Fruit fly (Drosophila melanogaster) whole organism, embryonic: ENCODE measurements around the gene Dpm3.

Experiments used
- Aef1 ChIP-seq: fragments of 200-800 bp; sonication (Bioruptor generic); IDR thresholded peaks from 3 replicates; pipeline ENCODE4 v1.3.6; 2022; ENCODE audit warnings: missing biosample characterization, missing genetic modification characterization
- Awh ChIP-seq: fragments of 200-800 bp; sonication (Bioruptor generic); IDR thresholded peaks from 2 replicates; pipeline ENCODE4, ENCODE4 v1.3.6; 2022; ENCODE audit warnings: missing biosample characterization, missing genetic modification characterization
- CG11093 ChIP-seq: fragments of 200-800 bp; sonication (Bioruptor generic); IDR thresholded peaks from 3 replicates; pipeline ENCODE4 v1.3.6; 2022; ENCODE audit warnings: missing biosample characterization, missing genetic modification characterization
- CG11560 ChIP-seq: fragments of 200-800 bp; sonication (Bioruptor generic); IDR thresholded peaks from 3 replicates; pipeline ENCODE4 v1.3.6; 2022; ENCODE audit warnings: missing biosample characterization, missing genetic modification characterization
- CG11696 ChIP-seq: fragments of 200-800 bp; sonication (Bioruptor generic); IDR thresholded peaks from 2 replicates; pipeline ENCODE4 v1.3.6; 2022; ENCODE audit warnings: missing biosample characterization, missing genetic modification characterization
- CG12155 ChIP-seq: fragments of 200-800 bp; sonication (Bioruptor generic); optimal IDR thresholded peaks from 3 replicates; lab custom pipeline; 2016; ENCODE audit warnings: missing biosample characterization, missing genetic modification characterization
- CG1233 ChIP-seq: fragments of 200-800 bp; sonication (Bioruptor generic); optimal IDR thresholded peaks from 4 replicates; lab custom pipeline; 2018; ENCODE audit warnings: missing biosample characterization, mild to moderate bottlenecking, missing genetic modification characterization
- CG15514 ChIP-seq: fragments of 200-800 bp; sonication (Bioruptor generic); optimal IDR thresholded peaks from 3 replicates; lab custom pipeline; 2017; ENCODE audit warnings: missing biosample characterization, missing genetic modification characterization, mild to moderate bottlenecking, moderate library complexity, missing genetic modification reagents
- CG17612 ChIP-seq: fragments of 200-800 bp; sonication (Bioruptor generic); IDR thresholded peaks from 2 replicates; pipeline ENCODE4 v1.3.6; 2022; ENCODE audit warnings: missing biosample characterization, missing genetic modification characterization
- CG1792 ChIP-seq: fragments of 200-800 bp; sonication (Bioruptor generic); optimal IDR thresholded peaks from 2 replicates; lab custom pipeline; 2016; ENCODE audit warnings: missing biosample characterization, missing genetic modification characterization
- CG18011 ChIP-seq: fragments of 200-800 bp; sonication (Bioruptor generic); optimal IDR thresholded peaks from 2 replicates; lab custom pipeline; 2017; ENCODE audit warnings: missing biosample characterization, missing genetic modification characterization, mild to moderate bottlenecking, moderate library complexity, missing genotype
- CG18619 ChIP-seq: fragments of 200-800 bp; sonication (Bioruptor generic); optimal IDR thresholded peaks from 3 replicates; lab custom pipeline; 2017; ENCODE audit warnings: missing biosample characterization, mild to moderate bottlenecking, missing genetic modification characterization
- CG2199 ChIP-seq: fragments of 200-800 bp; sonication (Bioruptor generic); IDR thresholded peaks from 3 replicates; pipeline ENCODE4 v1.3.6; 2022; ENCODE audit warnings: missing biosample characterization, missing genetic modification characterization
- CG2712 ChIP-seq: fragments of 200-800 bp; optimal IDR thresholded peaks from 3 replicates; lab custom pipeline; 2019; ENCODE audit warnings: missing biosample characterization, mild to moderate bottlenecking, missing genetic modification characterization, moderate library complexity
- CG3407 ChIP-seq: fragments of 200-800 bp; sonication (Bioruptor generic); optimal IDR thresholded peaks from 2 replicates; lab custom pipeline; 2018; ENCODE audit warnings: missing biosample characterization, mild to moderate bottlenecking, missing genetic modification characterization
- CG3995 ChIP-seq: fragments of 200-800 bp; sonication (Bioruptor generic); optimal IDR thresholded peaks from 3 replicates; lab custom pipeline; 2016; ENCODE audit warnings: missing biosample characterization, missing genetic modification characterization
- CG4617 ChIP-seq: fragments of 200-800 bp; sonication (Bioruptor generic); optimal IDR thresholded peaks from 3 replicates; lab custom pipeline; 2016; ENCODE audit warnings: missing biosample characterization, missing genetic modification characterization, borderline replicate concordance
- CG4707 ChIP-seq: fragments of 200-800 bp; sonication (Bioruptor generic); optimal IDR thresholded peaks from 2 replicates; lab custom pipeline; 2018; ENCODE audit warnings: missing biosample characterization, mild to moderate bottlenecking, missing genetic modification characterization, moderate library complexity
- CG6175 ChIP-seq: fragments of 200-800 bp; sonication (Bioruptor generic); IDR thresholded peaks from 3 replicates; pipeline ENCODE4 v1.3.6; 2022; ENCODE audit warnings: missing biosample characterization, missing genetic modification characterization
- CG8944 ChIP-seq: fragments of 200-800 bp; sonication (Bioruptor generic); optimal IDR thresholded peaks from 3 replicates; lab custom pipeline; 2016; ENCODE audit warnings: missing biosample characterization, missing genetic modification characterization
- CG9609 ChIP-seq: fragments of 200-800 bp; sonication (Bioruptor generic); optimal IDR thresholded peaks from 3 replicates; lab custom pipeline; 2016; ENCODE audit warnings: missing biosample characterization, missing genetic modification characterization
- CoRest ChIP-seq: fragments of 200-800 bp; sonication (Bioruptor generic); optimal IDR thresholded peaks from 3 replicates; lab custom pipeline; 2018; ENCODE audit warnings: missing biosample characterization, mild to moderate bottlenecking, missing genetic modification characterization, moderate library complexity
- D19B ChIP-seq: fragments of 200-800 bp; sonication (Bioruptor generic); optimal IDR thresholded peaks from 2 replicates; lab custom pipeline; 2017; ENCODE audit warnings: missing biosample characterization, mild to moderate bottlenecking, missing genetic modification characterization
- Dll ChIP-seq: fragments of 200-800 bp; sonication (Bioruptor generic); IDR thresholded peaks from 4 replicates; pipeline ENCODE4 v1.3.6; 2022; ENCODE audit warnings: missing biosample characterization, missing genetic modification characterization; ENCODE audit not compliant: partially characterized antibody
- E2f2 ChIP-seq: fragments of 200-800 bp; sonication (Bioruptor generic); IDR thresholded peaks from 2 replicates; pipeline ENCODE4 v1.3.6; 2022; ENCODE audit warnings: missing biosample characterization, missing genetic modification characterization
- Gug ChIP-seq: fragments of 200-800 bp; sonication (Bioruptor generic); IDR thresholded peaks from 4 replicates; pipeline ENCODE4 v1.3.6; 2022; ENCODE audit warnings: missing biosample characterization, missing genetic modification characterization
- HLHmδ ChIP-seq: fragments of 200-800 bp; sonication (Bioruptor generic); optimal IDR thresholded peaks from 2 replicates; lab custom pipeline; 2018; ENCODE audit warnings: missing biosample characterization, mild to moderate bottlenecking, missing genetic modification characterization, moderate library complexity
- MTF-1 ChIP-seq: fragments of 200-800 bp; sonication (Bioruptor generic); optimal IDR thresholded peaks from 2 replicates; lab custom pipeline; 2018; ENCODE audit warnings: missing biosample characterization, mild to moderate bottlenecking, missing genetic modification characterization, borderline replicate concordance
- Max ChIP-seq: fragments of 200-800 bp; sonication (Bioruptor generic); optimal IDR thresholded peaks from 2 replicates; lab custom pipeline; 2016; ENCODE audit warnings: missing biosample characterization, mild to moderate bottlenecking, missing genetic modification characterization
- Sin3A ChIP-seq: fragments of >200 bp; optimal IDR thresholded peaks from 2 replicates; lab custom pipeline; 2018
- Sox102F ChIP-seq: fragments of 200-800 bp; sonication (Bioruptor generic); optimal IDR thresholded peaks from 2 replicates; lab custom pipeline; 2018; ENCODE audit warnings: missing biosample characterization, mild to moderate bottlenecking, missing genetic modification characterization, moderate library complexity
- Xbp1 ChIP-seq: fragments of 200-800 bp; sonication (Bioruptor generic); optimal IDR thresholded peaks from 3 replicates; lab custom pipeline; 2016; ENCODE audit warnings: missing biosample characterization, mild to moderate bottlenecking, missing genetic modification characterization
- az2 ChIP-seq: fragments of 200-800 bp; sonication (Bioruptor generic); optimal IDR thresholded peaks from 3 replicates; lab custom pipeline; 2016; ENCODE audit warnings: missing biosample characterization, missing genetic modification characterization
- danr ChIP-seq: fragments of 200-800 bp; sonication (Bioruptor generic); IDR thresholded peaks from 2 replicates; pipeline ENCODE4 v1.3.6; 2022; ENCODE audit warnings: missing biosample characterization, missing genetic modification characterization
- dati ChIP-seq: fragments of 200-800 bp; sonication (Bioruptor generic); IDR thresholded peaks from 2 replicates; pipeline ENCODE4 v1.3.6; 2022; ENCODE audit warnings: missing biosample characterization, missing genetic modification characterization
- ems ChIP-seq: fragments of 200-800 bp; sonication (Bioruptor generic); optimal IDR thresholded peaks from 3 replicates; lab custom pipeline; 2016; ENCODE audit warnings: missing biosample characterization, missing genetic modification characterization
- exex ChIP-seq: fragments of 200-800 bp; sonication (Bioruptor generic); optimal IDR thresholded peaks from 4 replicates; lab custom pipeline; 2018; ENCODE audit warnings: missing biosample characterization, mild to moderate bottlenecking, missing genetic modification characterization, moderate library complexity
- fd64A ChIP-seq: fragments of 200-800 bp; sonication (Bioruptor generic); optimal IDR thresholded peaks from 3 replicates; lab custom pipeline; 2018; ENCODE audit warnings: missing biosample characterization, mild to moderate bottlenecking, missing genetic modification characterization
- ftz-f1 ChIP-seq: fragments of 200-800 bp; sonication (Bioruptor generic); optimal IDR thresholded peaks from 2 replicates; lab custom pipeline; 2016; ENCODE audit warnings: missing biosample characterization, missing genetic modification characterization
- hkb ChIP-seq, 2 experiments: fragments of 200-800 bp in 1 of 2; fragments of >200 bp in 1 of 2; sonication (Bioruptor generic) in 1 of 2; IDR thresholded peaks in 1 of 2; optimal IDR thresholded peaks in 1 of 2; 2 replicates each; pipeline versions ENCODE4 v1.3.6 to Lab custom; 2017 to 2022; ENCODE audit warnings: missing biosample characterization in 1 of 2, missing genetic modification characterization in 1 of 2
- inv ChIP-seq: fragments of 200-800 bp; sonication (Bioruptor generic); IDR thresholded peaks from 2 replicates; pipeline ENCODE4 v1.3.6; 2022; ENCODE audit warnings: missing biosample characterization, missing genetic modification characterization; ENCODE audit not compliant: partially characterized antibody
- lbe ChIP-seq: fragments of 200-800 bp; sonication (Bioruptor generic); optimal IDR thresholded peaks from 2 replicates; lab custom pipeline; 2016; ENCODE audit warnings: missing biosample characterization, mild to moderate bottlenecking, missing genetic modification characterization
- mld ChIP-seq: fragments of 200-800 bp; sonication (Bioruptor generic); IDR thresholded peaks from 3 replicates; pipeline ENCODE4 v1.3.6; 2022; ENCODE audit warnings: missing biosample characterization, missing genetic modification characterization; ENCODE audit not compliant: partially characterized antibody
- odd ChIP-seq: fragments of 200-800 bp; sonication (Bioruptor generic); optimal IDR thresholded peaks from 2 replicates; lab custom pipeline; 2017; ENCODE audit warnings: missing biosample characterization, mild to moderate bottlenecking, missing genetic modification characterization
- phol ChIP-seq: fragments of 200-800 bp; sonication (Bioruptor generic); optimal IDR thresholded peaks from 3 replicates; lab custom pipeline; 2018; ENCODE audit warnings: missing biosample characterization, mild to moderate bottlenecking, missing genetic modification characterization, moderate library complexity
- slou ChIP-seq: fragments of 200-800 bp; sonication (Bioruptor generic); optimal IDR thresholded peaks from 3 replicates; lab custom pipeline; 2016; ENCODE audit warnings: missing biosample characterization, missing genetic modification characterization
- trem ChIP-seq: fragments of 200-800 bp; optimal IDR thresholded peaks from 3 replicates; lab custom pipeline; 2019; ENCODE audit warnings: missing biosample characterization, mild to moderate bottlenecking, missing genetic modification characterization, moderate library complexity
- unc-4 ChIP-seq: fragments of 200-800 bp; sonication (Bioruptor generic); IDR thresholded peaks from 2 replicates; pipeline ENCODE4 v1.3.6; 2022; ENCODE audit warnings: missing biosample characterization, missing genetic modification characterization; ENCODE audit not compliant: partially characterized antibody
- wor ChIP-seq: fragments of 200-800 bp; sonication (Bioruptor generic); IDR thresholded peaks from 2 replicates; pipeline ENCODE4 v1.3.6; 2022; ENCODE audit warnings: missing biosample characterization, missing genetic modification characterization
- zfh1 ChIP-seq: fragments of 200-800 bp; sonication (Bioruptor generic); IDR thresholded peaks from 3 replicates; pipeline ENCODE4 v1.3.6; 2022; ENCODE audit warnings: missing biosample characterization, missing genetic modification characterization
- zfh2 ChIP-seq: fragments of 200-800 bp; sonication (Bioruptor generic); optimal IDR thresholded peaks from 2 replicates; lab custom pipeline; 2016; ENCODE audit warnings: missing biosample characterization, missing genetic modification characterization

Gene Dpm3

dm6 chr3R:13403032-13403459 lies at the start of gene Dpm3 (continued):
- TF ChIP-seq Aef1 (GFP tag; lab: Robert Waterston, UW) (no peak), HLHmδ (no peak), trem (peak; percentile 82), CG18619 (GFP tag; lab: Kevin White, UChicago) (no peak), D19B (GFP tag; lab: Kevin White, UChicago) (no peak), Dll (peak; percentile 97), Xbp1 (GFP tag; lab: Kevin White, UChicago) (peak; percentile 54), ftz-f1 (no peak), CG4707 (GFP tag; lab: Kevin White, UChicago) (no peak), Awh (GFP tag; lab: Robert Waterston, UW) (no peak), phol (peak; percentile 70), wor (GFP tag; lab: Robert Waterston, UW) (no peak), zfh1 (GFP tag; lab: Robert Waterston, UW) (0 out of 3 replicates have a peak, but pooled peaks have one; percentile 39), Max (no peak), CG3995 (no peak), E2f2 (GFP tag; lab: Robert Waterston, UW) (peak; percentile 96), lbe (no peak), Gug (GFP tag; lab: Robert Waterston, UW) (no peak), CG11696 (GFP tag; lab: Robert Waterston, UW) (no peak), az2 (GFP tag; lab: Kevin White, UChicago) (no peak), CG11560 (tag; lab: Robert Waterston, UW) (peak; percentile 58; the same call in 1 of the 3 replicates), MTF-1 (GFP tag; lab: Kevin White, UChicago) (no peak), CG4617 (GFP tag; lab: Kevin White, UChicago) (peak; percentile 60), CG17612 (no peak), CG9609 (GFP tag; lab: Kevin White, UChicago) (peak; percentile 38), unc-4 (GFP tag; lab: Robert Waterston, UW) (peak; percentile 90), CG2199 (GFP tag; lab: Robert Waterston, UW) (0 out of 3 replicates have a peak, but pooled peaks have one; percentile 68), odd (GFP tag; lab: Kevin White, UChicago) (no peak), CG8944 (GFP tag; lab: Kevin White, UChicago) (peak; percentile 52), CG12155 (peak; percentile 7), ems (no peak), inv (peak; percentile 89), CG15514 (peak; percentile 58), CoRest (peak; percentile 76), CG1792 (no peak), CG11093 (GFP tag; lab: Robert Waterston, UW) (no peak), slou (GFP tag; lab: Kevin White, UChicago) (peak; percentile 53), CG3407 (GFP tag; lab: Kevin White, UChicago) (no peak), fd64A (GFP tag; lab: Kevin White, UChicago) (no peak), CG6175 (GFP tag; lab: Robert Waterston, UW) (no peak), mld (GFP tag; lab: Robert Waterston, UW) (peak; percentile 75; the same call in 2 of the 3 replicates), CG2712 (tag; lab: Kevin White, UChicago) (peak; percentile 65), dati (GFP tag; lab: Robert Waterston, UW) (no peak), CG1233 (GFP tag; lab: Kevin White, UChicago) (no peak), exex (tag; lab: Kevin White, UChicago) (peak; percentile 15), Sox102F (GFP tag; lab: Kevin White, UChicago) (peak; percentile 13), zfh2 (GFP tag; lab: Kevin White, UChicago) (peak; percentile 57), Sin3A (peak; percentile 88), danr (no peak), hkb (optimal IDR thresholded peaks at IDR 0.05; lab: Kevin White, UChicago) (peak; percentile 62), hkb (GFP tag; IDR thresholded peaks at IDR 0.05; lab: Robert Waterston, UW) (no peak), CG18011 (GFP tag; lab: Kevin White, UChicago) (peak; percentile 100)
